Worm (Caenorhabditis elegans): ENCODE data around the gene comt-5.

Gene comt-5

ce11 chrV:2004659-2005058 lies 48.8 kb downstream of the comt-5 start, which contains the start of gene cysl-4:
cysl-4 (plus strand) TSS chrV:2004959.
- TF ChIP-seq ama-1 (optimal IDR thresholded peaks at IDR 0.05) (no peak), ets-4 (tag; optimal IDR thresholded peaks at IDR 0.05) (no peak), pros-1 (tag; optimal IDR thresholded peaks at IDR 0.05) (no peak), madf-2 (tag; optimal IDR thresholded peaks at IDR 0.05) (no peak)

- TF ChIP-seq hlh-13 (GFP tag; optimal IDR thresholded peaks at IDR 0.05) (no peak), sox-2 (GFP tag; IDR thresholded peaks at IDR 0.05) (no peak), unc-42 (tag; optimal IDR thresholded peaks at IDR 0.05) (no peak), elt-4 (tag; optimal IDR thresholded peaks at IDR 0.05) (no peak), lin-11 (tag; optimal IDR thresholded peaks at IDR 0.05) (no peak), nfya-1 (tag; optimal IDR thresholded peaks at IDR 0.05) (no peak), tbx-2 (tag; optimal IDR thresholded peaks at IDR 0.05) (no peak), pha-4 (tag; optimal IDR thresholded peaks at IDR 0.05) (no peak), pha-2 (tag; optimal IDR thresholded peaks at IDR 0.05) (no peak), dmd-4 (tag; optimal IDR thresholded peaks at IDR 0.05; ENCODE audit: borderline replicate concordance) (no peak), hlh-6 (tag; optimal IDR thresholded peaks at IDR 0.05) (no peak), ceh-19 (GFP tag; optimal IDR thresholded peaks at IDR 0.05) (no peak)
Observed at ce11 chrV:2004229-2004628, 49.2 kb downstream of the comt-5 start, which contains the start of gene clec-206. clec-206 (minus strand) TSS chrV:2004329.
